Worm (Caenorhabditis elegans): ENCODE measurements around the gene ZC477.3.

Gene ZC477.3

DNA sequence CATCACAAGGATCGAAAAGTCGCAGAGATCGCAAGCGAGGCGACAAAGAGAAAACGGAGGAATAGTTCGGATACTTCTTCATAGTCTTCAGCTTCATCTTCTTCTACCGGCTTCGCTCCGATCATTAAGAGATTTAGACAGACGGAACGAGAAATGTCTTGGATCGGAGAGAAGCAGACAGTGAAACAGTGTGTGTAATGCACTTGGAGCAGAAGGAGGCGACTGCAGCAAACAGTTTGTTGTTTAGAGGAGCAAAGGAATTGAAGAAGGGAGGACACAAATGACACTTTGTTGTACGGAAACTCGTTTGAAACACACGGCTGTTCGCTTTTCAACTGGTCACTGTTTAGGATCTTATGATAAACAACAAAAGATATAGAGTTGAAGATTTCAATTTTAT, 3.9 kb upstream of the ZC477.3 start:
- no peak for TF ChIP-seq unc-62 (GFP tag; optimal IDR thresholded peaks at IDR 0.05)

DNA sequence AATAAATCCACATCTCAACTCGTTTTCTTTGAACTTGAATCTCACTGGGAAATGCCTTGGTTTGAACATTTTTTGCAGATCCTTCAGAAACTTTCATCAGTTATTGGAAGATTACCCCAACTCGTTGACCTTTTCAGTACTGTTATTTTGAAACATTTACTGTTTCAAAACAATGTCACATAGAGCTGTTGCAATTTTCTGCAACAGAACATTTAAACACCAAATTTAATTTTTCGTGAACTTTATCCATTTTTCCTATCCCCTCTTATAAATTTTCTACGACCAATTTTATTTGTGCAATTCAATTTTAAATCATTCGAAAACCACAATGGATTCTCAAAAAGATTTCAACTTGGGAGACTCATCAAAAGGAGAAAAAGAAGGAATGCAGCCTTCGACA, 4.6 kb downstream of the ZC477.3 start, which contains the start of gene ZC477.2:
TSS of gene ZC477.2 (plus strand) at position 301 of the 400 bp plus-strand sequence.
- no peak for TF ChIP-seq unc-62 (GFP tag; optimal IDR thresholded peaks at IDR 0.05)

DNA sequence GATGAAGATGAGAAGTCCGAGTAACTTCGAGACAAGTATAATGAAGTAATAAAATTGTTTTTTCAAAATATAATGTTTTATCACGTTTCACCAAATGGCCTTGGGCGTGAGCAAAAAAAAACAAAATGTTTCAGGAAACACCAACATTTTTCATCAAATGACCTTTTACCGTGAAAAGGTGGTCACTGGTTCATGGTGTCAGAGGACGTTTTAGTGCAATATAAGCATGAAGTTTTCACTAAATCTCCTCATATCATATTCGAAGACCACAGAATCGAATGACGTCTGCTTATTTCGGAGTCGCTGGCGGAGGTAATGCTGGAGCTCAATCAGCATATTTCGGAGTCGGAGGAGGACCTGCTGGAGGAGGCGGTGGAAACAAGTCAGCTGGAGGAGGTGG, 8.1 kb downstream of the ZC477.3 start, which contains the start of the genes ZC477.7 and ssq-3:
TSS of gene ZC477.7 (minus strand) at position 101 of the 400 bp plus-strand sequence.
TSS of gene ssq-3 (plus strand) at position 251 of the 400 bp plus-strand sequence.
- no peak for TF ChIP-seq unc-62 (GFP tag; optimal IDR thresholded peaks at IDR 0.05)

DNA sequence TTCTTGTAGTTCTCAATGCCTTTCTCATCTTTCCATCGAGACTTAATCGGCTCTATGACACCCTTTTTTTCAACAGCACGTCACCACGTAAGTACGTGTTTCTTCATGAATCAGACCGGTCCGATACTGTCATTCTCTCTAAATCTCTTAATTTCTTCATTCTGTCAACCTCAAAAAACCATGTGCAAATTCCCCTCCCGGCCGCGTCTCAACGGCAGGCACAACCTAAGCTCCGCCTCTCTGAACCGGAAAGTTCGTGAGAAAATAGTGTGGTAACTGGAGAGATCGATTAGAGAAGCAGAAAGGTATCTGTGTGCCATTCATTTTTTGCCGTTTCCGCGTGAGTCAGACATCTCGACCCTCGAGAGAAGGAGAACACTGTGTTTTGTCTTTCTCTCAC, 11.3 kb downstream of the ZC477.3 start, which contains the start of gene nas-8:
TSS of gene nas-8 (plus strand) at position 301 of the 400 bp plus-strand sequence.
- TF ChIP-seq unc-62 (GFP tag; optimal IDR thresholded peaks at IDR 0.05) = no peak

DNA sequence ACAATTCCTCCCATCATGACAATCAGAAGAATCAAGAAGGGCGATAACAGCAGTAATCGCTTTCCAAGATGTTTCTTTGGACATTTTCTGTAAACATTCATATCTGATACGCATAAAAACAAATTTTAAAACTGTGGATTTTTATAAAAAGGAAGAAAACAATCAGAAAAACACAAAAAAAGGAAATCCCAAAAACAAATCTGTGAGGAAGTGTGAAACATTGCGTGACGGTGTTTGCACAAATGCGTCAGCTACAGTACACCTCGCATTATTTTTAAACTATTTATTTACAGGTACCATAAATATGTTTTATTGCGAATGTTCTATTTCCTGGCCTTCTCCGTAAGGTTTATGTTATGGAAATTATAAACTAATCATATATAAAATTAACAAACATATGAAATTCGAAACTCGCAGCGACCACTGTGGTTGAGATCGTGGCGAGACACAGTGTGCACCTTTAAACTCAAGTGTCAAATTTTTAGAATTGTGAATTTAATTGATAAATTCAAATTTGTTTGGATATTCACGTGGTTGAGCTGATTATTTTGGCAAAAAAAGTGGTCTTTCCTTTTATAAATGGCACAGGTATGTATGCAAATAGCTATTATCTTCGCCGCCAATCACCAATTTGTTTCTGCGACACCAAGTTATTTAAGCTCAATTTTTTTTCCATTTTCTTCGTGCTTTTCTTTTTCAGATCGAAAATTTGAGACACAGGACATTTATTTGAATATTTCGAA, 18.2 kb downstream of the ZC477.3 start, which contains the start of the genes C34D4.10 and str-48:
TSS of gene C34D4.10 (minus strand) at position 101 of the 743 bp plus-strand sequence.
TSS of gene str-48 (plus strand) at position 693 of the 743 bp plus-strand sequence.
- no peak for TF ChIP-seq unc-62 (GFP tag; optimal IDR thresholded peaks at IDR 0.05)

DNA sequence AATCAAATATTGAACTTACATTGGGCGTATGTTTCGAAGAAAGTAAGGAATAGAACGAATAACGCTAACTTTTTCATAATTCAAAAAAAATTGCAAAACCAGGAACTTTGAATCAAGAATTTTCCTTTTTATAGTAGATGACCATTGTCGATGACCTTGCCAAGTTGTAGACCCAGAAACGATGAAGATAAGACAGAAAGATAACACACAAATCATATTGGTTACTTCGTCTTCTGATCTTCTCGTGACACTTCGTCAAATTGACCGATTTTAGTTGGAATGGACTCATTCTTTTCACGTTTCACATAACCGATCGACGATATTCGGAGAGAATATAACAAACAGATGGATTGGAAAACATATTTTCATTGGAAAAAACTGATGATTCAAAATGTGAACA, 28.5 kb downstream of the ZC477.3 start, which contains the start of gene grsp-3:
TSS of gene grsp-3 (minus strand) at position 149 of the 400 bp plus-strand sequence.
- TF ChIP-seq unc-62 (GFP tag; optimal IDR thresholded peaks at IDR 0.05) = no peak

DNA sequence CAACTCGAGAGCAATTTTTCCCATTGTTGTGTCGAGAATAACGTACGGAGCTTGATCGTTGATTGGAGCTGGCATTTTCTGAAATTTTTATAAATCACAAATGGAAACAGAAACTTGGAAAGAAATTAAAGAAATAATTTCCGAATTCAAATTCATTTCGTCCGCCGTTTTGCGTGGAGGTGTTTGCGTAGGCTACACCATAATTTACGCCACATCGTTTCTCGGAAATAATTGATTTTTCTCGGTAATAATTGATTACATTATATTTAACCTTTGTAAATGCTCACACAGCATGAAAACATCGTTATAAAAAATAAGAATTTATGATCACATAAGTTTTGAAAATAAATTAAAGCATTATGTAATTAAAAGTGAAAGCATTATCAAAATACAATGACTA, 29.8 kb downstream of the ZC477.3 start, which contains the start of gene cyn-12:
TSS of gene cyn-12 (minus strand) at position 78 of the 400 bp plus-strand sequence.
- TF ChIP-seq unc-62 (GFP tag; optimal IDR thresholded peaks at IDR 0.05) = no peak

DNA sequence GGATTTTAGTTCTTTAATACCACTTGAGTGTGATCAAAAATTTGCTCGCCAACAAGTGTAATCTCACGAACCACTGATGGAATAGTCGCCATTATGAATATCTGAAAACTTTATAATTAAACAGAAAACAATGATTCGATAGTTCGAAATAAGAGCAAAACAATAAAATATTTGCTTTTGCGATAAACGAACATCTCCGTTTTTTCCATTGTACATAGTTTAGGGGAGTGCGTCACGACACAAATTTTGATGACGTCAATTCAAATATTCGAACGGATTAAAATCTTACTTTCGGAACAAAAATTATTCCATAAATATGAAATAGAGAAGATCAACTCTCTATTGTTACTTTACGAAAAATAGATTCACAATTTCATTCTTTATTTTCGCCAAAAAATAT, 30.7 kb downstream of the ZC477.3 start, which contains the start of gene mutd-1:
TSS of gene mutd-1 (minus strand) at position 101 of the 400 bp plus-strand sequence.
- no peak for TF ChIP-seq unc-62 (GFP tag; optimal IDR thresholded peaks at IDR 0.05)

DNA sequence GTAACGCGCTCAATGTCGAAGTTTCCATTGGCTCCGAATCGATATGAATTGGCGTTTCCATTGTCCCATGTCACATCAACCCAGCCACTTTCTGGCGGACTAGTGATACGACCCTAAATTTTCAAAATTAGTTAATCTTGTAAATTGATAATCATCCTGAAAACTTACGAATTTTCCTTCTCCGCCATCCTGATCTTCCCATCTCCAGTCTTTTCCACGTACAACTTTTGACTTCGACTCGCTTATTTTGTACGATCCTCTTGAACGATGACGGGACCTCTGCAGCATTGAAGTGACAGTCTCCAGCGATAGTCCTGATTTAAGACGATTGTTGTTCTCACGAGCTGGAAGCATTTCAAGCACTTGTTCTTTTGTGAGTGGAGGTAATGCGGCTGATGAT, 35.9 kb downstream of the ZC477.3 start:
- no peak for TF ChIP-seq unc-62 (GFP tag; optimal IDR thresholded peaks at IDR 0.05)

DNA sequence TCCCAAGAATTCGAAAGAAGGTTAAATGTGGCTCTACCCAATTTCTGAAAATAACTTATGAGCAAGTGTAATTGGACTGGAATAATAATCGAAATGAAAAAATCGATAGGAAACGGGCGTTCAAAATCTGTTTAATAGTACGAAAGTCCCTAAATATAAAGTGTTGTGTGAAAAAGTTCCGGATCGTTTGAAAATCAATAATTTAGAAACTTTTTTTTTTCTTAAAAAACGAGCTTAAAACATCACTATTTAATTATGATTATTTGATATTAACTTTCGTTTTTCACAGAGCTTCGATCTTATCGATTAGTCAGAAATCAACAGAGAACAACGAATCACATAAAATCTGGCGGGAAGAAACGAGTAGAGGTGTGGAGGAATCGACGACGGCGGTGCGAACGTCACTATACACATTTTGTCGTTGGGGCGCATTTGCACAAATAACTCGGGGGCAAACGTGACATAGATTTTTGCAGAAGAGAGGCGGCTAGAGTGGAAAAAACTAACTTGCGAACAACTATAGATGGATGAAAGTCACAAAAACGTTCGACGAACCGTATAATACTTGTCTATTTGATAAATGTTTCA, 41.5 kb downstream of the ZC477.3 start, which contains the start of gene hecd-1:
TSS of gene hecd-1 (minus strand) at position 51 of the 588 bp plus-strand sequence.
- no peak for TF ChIP-seq unc-62 (GFP tag; optimal IDR thresholded peaks at IDR 0.05)

DNA sequence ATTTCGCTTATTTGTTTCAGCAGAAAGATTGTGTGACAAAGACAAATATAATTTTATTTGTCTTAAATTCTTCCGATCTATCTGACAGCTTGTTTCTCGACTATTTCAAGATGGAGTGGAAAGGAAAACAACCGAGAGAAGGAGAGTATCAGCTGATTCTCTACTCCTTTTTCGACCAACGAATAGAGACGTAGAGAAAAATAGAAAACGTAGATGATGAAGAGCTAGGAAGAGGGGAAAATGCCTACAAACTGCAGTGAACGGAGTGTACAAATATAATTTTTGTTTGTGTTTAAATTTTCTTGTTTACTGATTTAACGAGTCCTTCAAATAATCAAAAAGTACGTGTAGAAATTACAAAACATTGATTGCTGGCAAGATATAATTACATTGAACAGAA, 44.4 kb downstream of the ZC477.3 start:
- TF ChIP-seq unc-62 (GFP tag; optimal IDR thresholded peaks at IDR 0.05) = no peak

DNA sequence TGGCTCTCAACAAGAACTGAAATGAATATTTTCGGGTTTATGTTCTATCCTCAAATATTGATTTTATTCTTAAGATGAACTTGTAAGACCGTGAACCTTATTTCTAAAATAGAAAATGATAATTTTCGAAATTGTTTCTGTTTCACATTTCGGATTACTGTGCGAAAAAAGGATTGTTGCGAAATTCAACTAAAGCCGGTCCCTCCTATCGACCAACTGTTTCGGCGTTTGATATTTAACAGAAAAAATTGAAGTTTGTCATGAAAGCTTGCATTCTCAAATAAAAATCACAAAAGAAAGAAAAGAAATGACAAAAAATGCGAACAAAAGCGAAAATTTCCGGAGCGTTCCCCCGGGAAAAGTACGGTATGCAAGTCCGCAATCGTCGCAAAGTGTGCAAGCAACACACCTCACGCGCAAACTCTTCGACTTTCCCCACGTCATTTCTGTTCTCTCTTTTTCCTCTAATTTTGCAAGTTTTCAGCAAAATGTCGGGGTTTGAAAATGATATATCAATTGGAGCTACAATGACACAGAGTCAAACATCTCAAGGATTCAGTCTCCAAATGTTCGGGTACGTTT, 45.8 kb downstream of the ZC477.3 start, which contains the start of gene C34D4.4:
TSS of gene C34D4.4 (plus strand) at position 342 of the 582 bp plus-strand sequence.
- no peak for TF ChIP-seq unc-62 (GFP tag; optimal IDR thresholded peaks at IDR 0.05)

DNA sequence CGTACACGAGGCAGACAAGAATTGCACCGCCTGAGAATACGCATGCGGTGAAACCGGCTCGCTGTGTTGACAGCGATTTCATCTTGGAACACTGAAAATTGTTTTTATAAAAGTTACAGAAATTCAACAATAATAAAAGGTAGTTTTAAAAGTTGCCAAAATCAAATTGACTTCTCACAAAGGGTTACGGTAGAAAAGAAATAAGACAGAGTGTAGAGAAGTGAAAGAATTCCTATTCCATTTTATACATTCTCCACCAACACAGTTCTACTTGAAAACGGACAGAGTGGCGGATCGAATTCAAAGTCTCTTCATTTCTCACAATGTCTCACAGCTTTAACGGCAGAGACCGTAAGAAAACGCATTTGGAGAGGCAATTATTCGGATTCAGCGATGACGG, 49.1 kb downstream of the ZC477.3 start, which contains the start of gene col-113:
TSS of gene col-113 (minus strand) at position 101 of the 400 bp plus-strand sequence.
- TF ChIP-seq unc-62 (GFP tag; optimal IDR thresholded peaks at IDR 0.05) = no peak

DNA sequence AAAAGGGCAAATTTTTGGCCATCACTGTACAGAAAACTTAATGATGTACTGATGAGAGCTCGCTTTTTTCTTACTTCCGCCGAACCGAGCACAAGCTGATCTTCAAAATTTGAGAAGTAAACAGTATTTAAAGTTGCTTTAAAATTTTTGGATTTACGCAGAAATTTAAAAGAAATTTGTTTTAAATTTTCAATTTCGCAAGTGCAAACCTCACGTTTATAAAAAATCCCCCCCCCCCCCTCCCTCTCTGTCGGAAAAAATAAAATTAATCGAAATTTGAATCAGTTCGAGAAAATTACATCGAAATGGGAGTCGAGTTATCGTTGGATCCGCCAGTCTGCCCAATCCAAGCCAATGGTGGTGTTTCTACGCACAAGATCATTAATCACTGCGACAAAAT, 50.1 kb downstream of the ZC477.3 start, which contains the start of gene C34D4.3:
TSS of gene C34D4.3 (plus strand) at position 301 of the 400 bp plus-strand sequence.
- no peak for TF ChIP-seq unc-62 (GFP tag; optimal IDR thresholded peaks at IDR 0.05)

DNA sequence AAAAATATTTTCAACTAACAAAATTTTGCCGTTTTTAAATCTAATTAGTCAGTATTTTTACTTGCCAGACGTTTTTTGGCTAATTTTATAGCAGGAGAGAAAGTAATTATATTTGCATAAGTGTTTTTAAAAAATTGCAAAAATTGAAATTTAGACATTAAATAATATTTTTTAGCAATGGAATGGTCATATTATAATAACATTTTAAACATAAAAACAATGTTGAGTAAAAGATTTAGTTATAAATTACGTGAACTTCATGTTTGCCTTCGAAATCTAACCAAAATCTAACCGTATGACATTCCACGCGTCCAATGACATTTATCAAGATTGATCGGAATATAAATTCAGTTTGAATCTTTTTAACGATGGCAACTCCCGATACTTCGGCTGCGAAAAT, 51.1 kb downstream of the ZC477.3 start, which contains the start of gene C34D4.2:
TSS of gene C34D4.2 (plus strand) at position 301 of the 400 bp plus-strand sequence.
- TF ChIP-seq unc-62 (GFP tag; optimal IDR thresholded peaks at IDR 0.05) = no peak

Measured in whole organism, dauer.